Worm (Caenorhabditis elegans): ENCODE data around the gene dmd-6.

dmd-6 gene

DNA sequence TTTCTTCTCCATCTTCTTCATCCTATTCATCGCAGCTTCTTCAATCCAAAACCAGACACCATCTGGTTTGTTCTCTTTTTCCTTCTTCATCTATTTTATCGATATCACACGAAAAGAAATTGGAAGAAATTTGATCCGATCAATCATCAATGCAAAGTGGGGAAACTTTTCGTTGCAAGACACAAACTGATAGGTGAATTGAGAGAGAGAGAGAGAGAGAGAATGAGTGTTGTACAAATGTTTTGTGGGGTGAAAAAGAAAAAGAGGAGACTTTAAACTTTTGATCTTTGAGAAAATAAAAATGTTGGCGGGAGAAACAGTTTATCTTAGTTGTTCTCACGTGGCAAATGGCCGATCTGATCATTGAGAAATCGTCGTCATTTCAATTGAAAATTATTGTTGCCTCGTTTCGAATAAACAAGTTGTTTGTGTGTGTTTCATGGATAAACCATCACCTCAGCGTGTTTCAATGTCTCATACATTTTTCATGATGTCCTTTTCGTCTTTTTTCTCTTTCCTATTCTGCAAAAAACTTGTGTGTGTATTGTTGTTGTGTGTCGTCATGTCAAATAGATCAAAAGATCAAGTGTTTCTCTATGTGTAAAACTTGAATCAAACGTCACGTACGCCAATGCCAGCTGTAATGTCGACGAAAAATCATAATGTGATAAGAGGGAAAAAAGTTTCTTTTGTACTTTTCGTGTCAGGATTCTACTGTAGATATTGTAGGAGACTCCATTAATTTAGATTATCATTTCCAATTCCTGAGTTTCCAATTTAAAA, 3.7 kb upstream of the dmd-6 start (continued):
- TF ChIP-seq ceh-58 (GFP tag; IDR thresholded peaks at IDR 0.05) = no peak
- TF ChIP-seq ztf-25 (GFP tag; IDR thresholded peaks at IDR 0.05) = no peak
- no peak for TF ChIP-seq lsy-27 (tag; optimal IDR thresholded peaks at IDR 0.05; ENCODE audit: borderline replicate concordance, insufficient read depth)
- no peak for TF ChIP-seq Y56A3A.18 (GFP tag; IDR thresholded peaks at IDR 0.05)
- no peak for TF ChIP-seq dox-1 (GFP tag; IDR thresholded peaks at IDR 0.05)
- TF ChIP-seq hmg-20 (GFP tag; IDR thresholded peaks at IDR 0.05) = no peak
- no peak for TF ChIP-seq F37B4.10 (GFP tag; IDR thresholded peaks at IDR 0.05)
- no peak for TF ChIP-seq gei-17 (GFP tag; optimal IDR thresholded peaks at IDR 0.05)
- TF ChIP-seq die-1 (tag; optimal IDR thresholded peaks at IDR 0.05) = no peak
- TF ChIP-seq hlh-26 (GFP tag; conservative IDR thresholded peaks at IDR 0.05) = no peak
- TF ChIP-seq B0035.1 (tag; optimal IDR thresholded peaks at IDR 0.05) = no peak

DNA sequence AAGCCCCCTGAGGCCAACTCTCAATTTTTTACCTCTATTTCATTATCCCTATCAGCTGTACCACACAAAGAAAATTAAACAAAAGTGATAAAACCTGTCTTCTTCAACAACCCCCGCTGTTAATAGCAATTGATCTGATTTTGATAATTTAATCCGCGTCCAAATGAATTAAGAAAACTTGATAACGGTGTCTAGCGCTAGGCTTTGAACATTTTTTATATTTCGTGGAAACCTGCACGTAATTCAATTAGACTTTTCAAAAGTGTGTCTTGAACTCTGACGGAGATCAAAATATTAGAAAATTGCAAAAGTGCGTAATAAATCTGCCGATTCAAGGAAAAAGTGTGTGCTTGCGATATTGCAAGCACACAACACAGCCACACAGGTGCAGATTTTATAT, 3.0 kb upstream of the dmd-6 start:
- TF ChIP-seq F22D6.2 (tag; optimal IDR thresholded peaks at IDR 0.05) (no peak), ceh-58 (GFP tag; IDR thresholded peaks at IDR 0.05) (no peak)

- peak; percentile 25 for TF ChIP-seq ztf-26 (tag; optimal IDR thresholded peaks at IDR 0.05)
- TF ChIP-seq sdz-38 (tag; optimal IDR thresholded peaks at IDR 0.05) = no peak
- TF ChIP-seq nhr-80 (tag; optimal IDR thresholded peaks at IDR 0.05) = peak; percentile 9
- TF ChIP-seq zfh-2 (GFP tag; conservative IDR thresholded peaks at IDR 0.05) = no peak
- TF ChIP-seq nhr-27 (tag; optimal IDR thresholded peaks at IDR 0.05) = no peak
- no peak for TF ChIP-seq madf-8 (GFP tag; conservative IDR thresholded peaks at IDR 0.05)
- no peak for TF ChIP-seq F52B5.7 (tag; optimal IDR thresholded peaks at IDR 0.05)
- no peak for TF ChIP-seq fkh-3 (tag; optimal IDR thresholded peaks at IDR 0.05)
- no peak for TF ChIP-seq bed-2 (GFP tag; IDR thresholded peaks at IDR 0.05)
- TF ChIP-seq pha-4 (tag; optimal IDR thresholded peaks at IDR 0.05) = no peak
- peak; percentile 3 for TF ChIP-seq ZK185.1 (tag; optimal IDR thresholded peaks at IDR 0.05; ENCODE audit: poor library complexity, severe bottlenecking)
- TF ChIP-seq atf-7 (tag; optimal IDR thresholded peaks at IDR 0.05) = no peak
- TF ChIP-seq nfya-1 (tag; optimal IDR thresholded peaks at IDR 0.05; ENCODE audit: borderline replicate concordance, insufficient read depth) = no peak
- no peak for TF ChIP-seq akir-1 (GFP tag; optimal IDR thresholded peaks at IDR 0.05)
- no peak for TF ChIP-seq gei-17 (GFP tag; optimal IDR thresholded peaks at IDR 0.05)
- TF ChIP-seq nhr-120 (GFP tag; IDR thresholded peaks at IDR 0.05) = no peak
- no peak for TF ChIP-seq egl-18 (GFP tag; IDR thresholded peaks at IDR 0.05)
- TF ChIP-seq B0261.1 (tag; optimal IDR thresholded peaks at IDR 0.05) = no peak
- no peak for TF ChIP-seq pbrm-1 (GFP tag; IDR thresholded peaks at IDR 0.05)
- TF ChIP-seq nfya-2 (GFP tag; IDR thresholded peaks at IDR 0.05) = no peak
- TF ChIP-seq cebp-2 (GFP tag; IDR thresholded peaks at IDR 0.05) = 0 out of 2 replicates have a peak, but pooled peaks have one; percentile 48
- no peak for TF ChIP-seq F57A8.1 (GFP tag; optimal IDR thresholded peaks at IDR 0.05)
- TF ChIP-seq B0336.3 (GFP tag; IDR thresholded peaks at IDR 0.05) = no peak
- peak; percentile 28 for TF ChIP-seq die-1 (tag; optimal IDR thresholded peaks at IDR 0.05)
- peak; percentile 51 for TF ChIP-seq lin-40 (tag; optimal IDR thresholded peaks at IDR 0.05)
- TF ChIP-seq ztf-22 (GFP tag; optimal IDR thresholded peaks at IDR 0.05) = no peak
- peak; percentile 19 for TF ChIP-seq ama-1 (optimal IDR thresholded peaks at IDR 0.05)
- TF ChIP-seq ama-1 (GFP tag; optimal IDR thresholded peaks at IDR 0.05) = no peak
- peak; percentile 47 for TF ChIP-seq somi-1 (GFP tag; optimal IDR thresholded peaks at IDR 0.05)
- TF ChIP-seq snpc-3.4 (tag; optimal IDR thresholded peaks at IDR 0.05) = no peak
- no peak for TF ChIP-seq bed-1 (GFP tag; IDR thresholded peaks at IDR 0.05)
- TF ChIP-seq ztf-18 (tag; optimal IDR thresholded peaks at IDR 0.05) = no peak
- no peak for TF ChIP-seq cebp-1 (GFP tag; IDR thresholded peaks at IDR 0.05)
- peak; percentile 23 for TF ChIP-seq cebp-1 (tag; optimal IDR thresholded peaks at IDR 0.05)
These were observed 2.1 kb upstream of the dmd-6 start for ce11 chrIV:14614176-14614740.

Measured in whole organism, young adult.